Fruit fly (Drosophila melanogaster): ENCODE data around the gene CG34426.

DNA sequence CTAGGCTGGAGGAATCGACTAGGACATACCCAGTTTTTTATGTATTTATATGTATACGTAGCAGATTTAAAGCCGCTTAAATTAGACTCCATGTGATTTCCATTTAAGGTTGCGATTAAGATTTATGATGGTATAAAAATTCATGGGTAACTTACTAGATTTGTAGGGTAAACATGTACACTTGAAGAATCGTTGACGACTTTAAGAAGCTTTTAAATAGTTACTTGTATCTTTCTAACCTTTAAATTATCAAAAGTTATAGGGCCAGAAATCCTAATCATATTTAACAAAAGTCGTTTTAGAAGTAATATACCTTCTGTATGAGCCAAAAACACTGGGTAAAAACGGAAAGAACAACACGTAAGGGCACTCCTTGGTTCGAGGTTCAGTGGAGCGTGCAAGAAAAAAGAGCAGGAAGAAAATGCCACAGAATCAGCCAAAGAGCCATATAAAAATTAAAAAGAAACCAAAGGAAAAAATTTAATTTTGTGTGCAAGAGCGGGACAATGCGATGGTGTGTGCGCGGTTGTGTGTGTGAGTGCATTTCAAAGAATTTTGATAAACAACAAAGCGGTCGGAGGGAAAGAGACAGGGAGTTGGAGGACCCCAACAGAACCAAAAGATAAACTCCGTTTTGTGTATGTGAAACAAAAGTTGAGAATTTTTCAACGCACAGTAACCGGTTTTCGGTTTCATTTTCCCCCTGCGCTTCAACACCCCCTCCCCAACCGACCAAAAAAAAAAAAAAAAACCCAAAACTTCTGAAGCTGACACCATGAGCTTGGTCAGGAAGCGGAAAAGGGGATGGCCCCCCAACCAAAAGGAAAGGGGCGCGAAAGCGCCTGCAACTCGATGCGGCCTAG, 37.5 kb downstream of the CG34426 start:
- no peak for TF ChIP-seq CTCF (optimal IDR thresholded peaks at IDR 0.05)
- no peak for TF ChIP-seq CG8478 (optimal IDR thresholded peaks at IDR 0.05)

Measured in S2 (cell line).